Worm (Caenorhabditis elegans) whole organism, early embryonic: ENCODE results near the gene E02C12.10.
A peak's percentile ranks its signal among the peaks of the same experiment; 100 is the strongest.

Source experiments
- B0310.2 ChIP-seq: sonication (generic microtip); optimal IDR thresholded peaks from 2 replicates; lab custom pipeline; 2016; ENCODE audit warnings: mild to moderate bottlenecking, missing genetic modification characterization, missing compliant biosample characterization
- F13C5.2 ChIP-seq: sonication (generic microtip); optimal IDR thresholded peaks from 2 replicates; lab custom pipeline; 2017; ENCODE audit warnings: mild to moderate bottlenecking, missing genetic modification characterization, inconsistent platforms, missing compliant biosample characterization
- aly-1 ChIP-seq: sonication (generic microtip); optimal IDR thresholded peaks from 2 replicates; lab custom pipeline; 2016; ENCODE audit warnings: missing genetic modification characterization, missing compliant biosample characterization
- ama-1 ChIP-seq: fragments of 150-350 bp; optimal IDR thresholded peaks from 2 replicates; lab custom pipeline; 2014
- ceh-13 ChIP-seq: fragments of 200-800 bp; sonication (Bioruptor generic); optimal IDR thresholded peaks from 2 replicates; lab custom pipeline; 2018; ENCODE audit warnings: mild to moderate bottlenecking, missing genetic modification characterization, missing compliant biosample characterization
- ceh-36 ChIP-seq: sonication (generic microtip); optimal IDR thresholded peaks from 2 replicates; lab custom pipeline; 2016; ENCODE audit warnings: missing genetic modification characterization, inconsistent platforms, missing compliant biosample characterization
- ets-7 ChIP-seq: sonication (generic microtip); optimal IDR thresholded peaks from 2 replicates; lab custom pipeline; 2016; ENCODE audit warnings: missing genotype, missing genetic modification characterization, missing compliant biosample characterization
- flt-1 ChIP-seq: fragments of 200-800 bp; sonication (Bioruptor generic); IDR thresholded peaks from 2 replicates; pipeline ENCODE4 v1.3.6; 2022; ENCODE audit warnings: missing genetic modification characterization, missing compliant biosample characterization
- hmbx-1 ChIP-seq: sonication (generic microtip); optimal IDR thresholded peaks from 2 replicates; lab custom pipeline; 2016; ENCODE audit warnings: mild to moderate bottlenecking, missing genetic modification characterization, missing compliant biosample characterization
- hmg-4 ChIP-seq: fragments of 200-800 bp; sonication (Bioruptor generic); optimal IDR thresholded peaks from 2 replicates; lab custom pipeline; 2018; ENCODE audit warnings: mild to moderate bottlenecking, missing genetic modification characterization, missing compliant biosample characterization
- hnd-1 ChIP-seq: sonication (generic microtip); optimal IDR thresholded peaks from 2 replicates; lab custom pipeline; 2016; ENCODE audit warnings: missing genetic modification characterization, missing compliant biosample characterization
- pes-1 ChIP-seq: fragments of 200-800 bp; sonication (Bioruptor generic); IDR thresholded peaks from 2 replicates; pipeline ENCODE4 v1.3.6; 2022; ENCODE audit warnings: missing genetic modification reagents, missing genetic modification characterization, missing compliant biosample characterization
- scrt-1 ChIP-seq: fragments of 200-800 bp; sonication (Bioruptor generic); IDR thresholded peaks from 2 replicates; pipeline ENCODE4 v1.3.6; 2022; ENCODE audit warnings: missing genetic modification characterization, missing compliant biosample characterization
- sea-1 ChIP-seq: fragments of 200-800 bp; sonication (Bioruptor generic); conservative IDR thresholded peaks from 2 replicates; pipeline ENCODE4 v1.3.6; 2022; ENCODE audit warnings: missing genetic modification characterization, missing compliant biosample characterization
- tbx-11 ChIP-seq: fragments of 200-800 bp; sonication (Bioruptor generic); IDR thresholded peaks from 2 replicates; pipeline ENCODE4 v1.3.6; 2022; ENCODE audit warnings: missing genetic modification characterization, missing compliant biosample characterization
- tbx-37 ChIP-seq: fragments of 200-800 bp; sonication (Bioruptor generic); conservative IDR thresholded peaks from 2 replicates; pipeline ENCODE4 v1.3.6; 2022; ENCODE audit warnings: missing genetic modification reagents, missing genetic modification characterization, missing compliant biosample characterization
- tra-4 ChIP-seq: sonication (generic microtip); optimal IDR thresholded peaks from 2 replicates; lab custom pipeline; 2017; ENCODE audit warnings: missing genetic modification characterization, missing compliant biosample characterization

The E02C12.10 gene

DNA sequence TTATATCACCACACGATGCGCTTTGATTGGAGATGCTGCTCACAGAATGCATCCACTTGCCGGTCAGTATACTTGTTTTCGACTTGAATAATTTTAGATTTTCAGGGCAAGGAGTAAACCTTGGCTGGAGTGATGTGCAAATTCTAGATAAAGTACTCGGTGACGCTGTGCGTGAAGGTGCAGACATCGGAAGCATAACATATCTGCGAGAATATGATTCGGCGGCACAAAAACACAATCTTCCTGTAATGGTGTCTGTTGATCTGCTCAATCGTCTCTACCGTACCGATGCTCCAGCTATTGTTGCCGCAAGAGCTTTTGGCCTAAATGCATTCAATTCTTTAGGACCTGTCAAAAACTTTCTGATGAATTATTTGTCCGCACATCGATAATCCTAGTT lies 39.8 kb downstream of the E02C12.10 start:
- TF ChIP-seq hmg-4 (GFP tag; lab: Kevin White, UChicago) (no peak), scrt-1 (no peak), sea-1 (GFP tag; lab: Robert Waterston, UW) (0 out of 2 replicates have a peak, but pooled peaks have one; percentile 12)

- TF ChIP-seq tbx-11 (GFP tag; lab: Robert Waterston, UW), result no peak
These were observed 41.7 kb downstream of the E02C12.10 start, which contains the start of gene coq-6 for ce11 chrV:9336462-9336861. Gene coq-6 (plus strand): TSS chrV:9336762.

DNA sequence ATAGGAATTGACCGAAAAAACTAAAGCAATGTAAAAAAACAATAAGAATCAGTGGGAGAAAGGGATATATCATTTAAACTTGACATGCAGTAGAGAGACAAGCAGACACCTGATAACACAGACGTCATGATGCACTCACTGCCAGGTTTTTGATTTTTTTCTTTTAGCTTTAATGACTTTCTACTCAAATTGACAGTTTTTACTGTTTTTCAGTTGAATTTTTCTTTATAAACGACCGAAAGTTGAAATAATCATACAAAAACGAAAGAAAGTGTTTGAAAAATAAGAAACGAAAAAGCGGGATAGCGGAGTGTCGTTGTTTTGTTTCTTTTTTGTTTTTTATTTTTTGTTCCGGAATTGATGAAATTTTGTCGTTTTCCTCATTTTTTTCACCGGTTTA lies 44.0 kb downstream of the E02C12.10 start, which contains the start of gene ucp-4:
ucp-4 (plus strand) TSS at position 83 of the 400 bp plus-strand sequence.
- no peak for TF ChIP-seq tra-4 (tag; lab: Kevin White, UChicago)
- TF ChIP-seq B0310.2 (tag; lab: Kevin White, UChicago), result no peak
- no peak for TF ChIP-seq hmbx-1 (tag; lab: Kevin White, UChicago)
- no peak for TF ChIP-seq flt-1 (GFP tag; lab: Robert Waterston, UW)
- TF ChIP-seq scrt-1, result no peak
- no peak for TF ChIP-seq pes-1 (GFP tag; lab: Robert Waterston, UW)
- TF ChIP-seq F13C5.2, result no peak

DNA sequence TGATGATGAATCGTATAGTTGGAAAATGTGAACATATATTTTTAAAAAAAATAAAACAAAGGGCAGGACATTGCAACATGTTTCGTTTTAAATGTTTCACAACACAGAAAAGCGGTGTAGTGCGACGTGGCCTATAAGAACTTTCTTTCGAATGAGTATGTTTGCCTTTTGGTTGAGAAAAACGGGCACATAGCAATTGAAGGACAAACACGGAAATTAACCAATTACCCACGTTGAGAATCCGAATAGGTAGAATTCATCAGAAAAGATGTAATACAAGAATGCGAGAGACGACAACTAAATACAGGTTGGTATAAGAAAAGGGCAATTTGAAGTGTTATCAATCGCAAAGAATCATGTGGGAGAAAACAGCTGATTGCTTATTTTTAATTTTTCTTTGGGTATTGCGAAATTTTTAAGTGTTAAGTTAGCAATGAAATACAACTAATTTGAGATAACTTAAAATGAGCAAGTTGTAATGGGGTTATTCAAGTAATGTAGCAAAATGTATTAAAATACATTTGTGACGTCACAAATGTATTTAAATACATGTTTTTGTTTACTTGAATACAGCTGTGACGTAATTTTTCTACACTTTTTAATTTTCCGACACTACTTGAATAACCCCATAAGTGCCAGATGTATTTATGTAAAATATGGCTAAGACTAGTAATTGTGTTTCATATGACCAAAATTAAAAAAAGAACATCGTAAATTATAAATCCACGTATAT lies 44.7 kb downstream of the E02C12.10 start, which contains the start of gene acl-14:
acl-14 (minus strand) TSS at position 316 of the 733 bp plus-strand sequence.
- TF ChIP-seq hmg-4 (GFP tag; lab: Kevin White, UChicago) (no peak), tbx-11 (GFP tag; lab: Robert Waterston, UW) (no peak), ceh-13 (GFP tag; lab: Kevin White, UChicago) (no peak), pes-1 (GFP tag; lab: Robert Waterston, UW) (no peak), hnd-1 (tag; lab: Kevin White, UChicago) (no peak), sea-1 (GFP tag; lab: Robert Waterston, UW) (no peak), tra-4 (tag; lab: Kevin White, UChicago) (no peak), scrt-1 (no peak), F13C5.2 (no peak), flt-1 (GFP tag; lab: Robert Waterston, UW) (no peak), ceh-36 (no peak), ama-1 (lab: Kevin White, UChicago) (no peak)

DNA sequence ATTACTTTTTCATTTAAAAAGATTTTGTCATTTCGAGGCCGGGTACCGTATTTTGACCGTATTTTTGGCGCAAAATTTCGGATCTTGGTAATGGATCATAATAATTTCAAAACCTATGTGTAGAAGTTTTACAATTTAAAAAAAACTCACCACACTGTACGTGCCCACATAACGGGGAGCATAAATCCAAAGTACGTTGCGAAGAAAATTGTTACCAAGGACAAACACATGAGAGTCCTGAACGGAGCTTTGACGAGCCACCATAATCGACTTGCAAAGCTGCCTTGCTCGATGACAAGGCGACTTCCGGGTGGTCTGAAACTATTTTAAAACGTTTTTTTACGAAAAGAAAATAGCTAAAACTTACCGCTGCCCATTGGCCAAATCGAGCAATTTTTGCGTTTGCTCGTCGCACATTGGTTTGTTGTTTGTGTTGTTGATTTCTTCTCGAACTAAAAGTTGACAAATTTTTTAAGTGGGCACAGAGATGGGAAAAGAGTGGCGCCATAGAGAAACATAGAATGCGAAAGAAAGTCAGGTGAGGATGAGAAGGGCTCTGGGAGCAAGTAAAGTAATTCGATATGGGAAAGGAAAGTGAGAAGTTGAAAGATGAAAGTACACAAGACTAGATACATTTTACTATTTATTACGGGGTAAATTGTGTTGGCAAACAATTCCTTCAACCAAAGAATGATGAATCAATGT lies 45.4 kb downstream of the E02C12.10 start:
- no peak for TF ChIP-seq hnd-1 (tag; lab: Kevin White, UChicago)
- TF ChIP-seq scrt-1, result no peak
- TF ChIP-seq hmbx-1 (tag; lab: Kevin White, UChicago), result no peak
- TF ChIP-seq ets-7 (tag; lab: Kevin White, UChicago), result no peak
- TF ChIP-seq aly-1 (tag; lab: Kevin White, UChicago), result no peak
- no peak for TF ChIP-seq tbx-11 (GFP tag; lab: Robert Waterston, UW)
- TF ChIP-seq B0310.2 (tag; lab: Kevin White, UChicago), result no peak
- no peak for TF ChIP-seq tra-4 (tag; lab: Kevin White, UChicago)
- TF ChIP-seq pes-1 (GFP tag; lab: Robert Waterston, UW), result no peak
- no peak for TF ChIP-seq ceh-36

DNA sequence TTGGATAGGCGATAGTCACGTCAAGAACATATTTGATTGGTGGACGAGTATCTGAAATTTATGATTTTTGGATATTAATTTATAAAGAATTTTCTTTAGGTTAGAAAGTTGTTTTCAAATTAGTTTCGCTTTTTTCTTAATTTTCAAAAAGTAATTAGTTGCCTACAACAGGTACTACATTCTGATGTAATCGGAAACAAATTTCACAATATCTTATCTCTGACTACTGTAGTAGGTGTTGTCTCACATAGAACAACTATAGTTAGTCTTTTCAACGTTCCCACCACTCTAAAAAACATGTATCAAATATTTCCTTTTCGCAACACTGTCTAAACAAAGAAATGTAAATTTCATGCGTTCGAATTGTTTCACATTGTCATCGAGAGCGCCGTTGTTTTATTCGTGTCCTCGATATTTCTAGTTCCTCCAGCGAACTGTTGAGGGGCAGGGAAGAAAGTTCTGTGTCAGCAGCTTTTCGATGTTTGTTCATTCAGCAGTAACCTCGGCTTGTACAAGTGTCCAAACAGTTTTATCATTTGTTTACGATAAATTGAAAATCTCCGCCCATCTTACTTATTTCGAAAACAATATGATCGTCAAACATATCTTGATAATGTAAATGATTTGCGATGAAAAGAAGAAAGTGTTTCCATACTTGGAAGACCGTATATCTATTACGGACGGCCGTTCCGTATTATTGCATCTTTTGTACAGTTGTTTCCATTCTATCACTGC lies 48.8 kb downstream of the E02C12.10 start:
- TF ChIP-seq pes-1 (GFP tag; lab: Robert Waterston, UW) (no peak), sea-1 (GFP tag; lab: Robert Waterston, UW) (no peak), ama-1 (lab: Kevin White, UChicago) (no peak), tbx-11 (GFP tag; lab: Robert Waterston, UW) (no peak), hmg-4 (GFP tag; lab: Kevin White, UChicago) (no peak), tra-4 (tag; lab: Kevin White, UChicago) (no peak), ceh-36 (no peak), tbx-37 (GFP tag; lab: Robert Waterston, UW) (no peak), F13C5.2 (no peak), ets-7 (tag; lab: Kevin White, UChicago) (no peak), B0310.2 (tag; lab: Kevin White, UChicago) (no peak), ceh-13 (GFP tag; lab: Kevin White, UChicago) (no peak)

- TF ChIP-seq flt-1 (GFP tag; lab: Robert Waterston, UW) (no peak), pes-1 (GFP tag; lab: Robert Waterston, UW) (no peak)
These were observed 49.5 kb downstream of the E02C12.10 start, which contains the start of gene K07B1.4 for ce11 chrV:9328670-9329069. Gene K07B1.4 (plus strand): TSS chrV:9328970.

- no peak for TF ChIP-seq hnd-1 (tag; lab: Kevin White, UChicago)
- TF ChIP-seq pes-1 (GFP tag; lab: Robert Waterston, UW), result no peak
- TF ChIP-seq B0310.2 (tag; lab: Kevin White, UChicago), result no peak
- no peak for TF ChIP-seq tra-4 (tag; lab: Kevin White, UChicago)
- TF ChIP-seq aly-1 (tag; lab: Kevin White, UChicago), result no peak
- TF ChIP-seq ceh-13 (GFP tag; lab: Kevin White, UChicago), result no peak
- TF ChIP-seq sea-1 (GFP tag; lab: Robert Waterston, UW), result no peak
- no peak for TF ChIP-seq ets-7 (tag; lab: Kevin White, UChicago)
- TF ChIP-seq tbx-37 (GFP tag; lab: Robert Waterston, UW), result no peak
- no peak for TF ChIP-seq hmg-4 (GFP tag; lab: Kevin White, UChicago)
- no peak for TF ChIP-seq ama-1 (lab: Kevin White, UChicago)
- TF ChIP-seq tbx-11 (GFP tag; lab: Robert Waterston, UW), result no peak
- TF ChIP-seq scrt-1, result no peak
- TF ChIP-seq F13C5.2, result no peak
- TF ChIP-seq flt-1 (GFP tag; lab: Robert Waterston, UW), result no peak
- TF ChIP-seq hmbx-1 (tag; lab: Kevin White, UChicago), result no peak
- no peak for TF ChIP-seq ceh-36
These were observed 50.5 kb downstream of the E02C12.10 start for ce11 chrV:9327691-9328090.
